Worm (Caenorhabditis elegans) whole organism, early embryonic: Measurements from ENCODE around the gene F49F1.17.
"Not testable (repeated sequence)": the region's sequence is repeated elsewhere in the genome, so short reads cannot be mapped to it uniquely, and the experiment has no call there.

ENCODE experiments used
- B0310.2 ChIP-seq: sonication (generic microtip); optimal IDR thresholded peaks from 2 replicates; lab custom pipeline; 2016; ENCODE audit warnings: mild to moderate bottlenecking, missing genetic modification characterization, missing compliant biosample characterization
- F13C5.2 ChIP-seq: sonication (generic microtip); optimal IDR thresholded peaks from 2 replicates; lab custom pipeline; 2017; ENCODE audit warnings: mild to moderate bottlenecking, missing genetic modification characterization, inconsistent platforms, missing compliant biosample characterization
- aly-1 ChIP-seq: sonication (generic microtip); optimal IDR thresholded peaks from 2 replicates; lab custom pipeline; 2016; ENCODE audit warnings: missing genetic modification characterization, missing compliant biosample characterization
- ama-1 ChIP-seq: fragments of 150-350 bp; optimal IDR thresholded peaks from 2 replicates; lab custom pipeline; 2014
- ceh-13 ChIP-seq: fragments of 200-800 bp; sonication (Bioruptor generic); optimal IDR thresholded peaks from 2 replicates; lab custom pipeline; 2018; ENCODE audit warnings: mild to moderate bottlenecking, missing genetic modification characterization, missing compliant biosample characterization
- ceh-36 ChIP-seq: sonication (generic microtip); optimal IDR thresholded peaks from 2 replicates; lab custom pipeline; 2016; ENCODE audit warnings: missing genetic modification characterization, inconsistent platforms, missing compliant biosample characterization
- ets-7 ChIP-seq: sonication (generic microtip); optimal IDR thresholded peaks from 2 replicates; lab custom pipeline; 2016; ENCODE audit warnings: missing genotype, missing genetic modification characterization, missing compliant biosample characterization
- flt-1 ChIP-seq: fragments of 200-800 bp; sonication (Bioruptor generic); IDR thresholded peaks from 2 replicates; pipeline ENCODE4 v1.3.6; 2022; ENCODE audit warnings: missing genetic modification characterization, missing compliant biosample characterization
- hmbx-1 ChIP-seq: sonication (generic microtip); optimal IDR thresholded peaks from 2 replicates; lab custom pipeline; 2016; ENCODE audit warnings: mild to moderate bottlenecking, missing genetic modification characterization, missing compliant biosample characterization
- hmg-4 ChIP-seq: fragments of 200-800 bp; sonication (Bioruptor generic); optimal IDR thresholded peaks from 2 replicates; lab custom pipeline; 2018; ENCODE audit warnings: mild to moderate bottlenecking, missing genetic modification characterization, missing compliant biosample characterization
- hnd-1 ChIP-seq: sonication (generic microtip); optimal IDR thresholded peaks from 2 replicates; lab custom pipeline; 2016; ENCODE audit warnings: missing genetic modification characterization, missing compliant biosample characterization
- pes-1 ChIP-seq: fragments of 200-800 bp; sonication (Bioruptor generic); IDR thresholded peaks from 2 replicates; pipeline ENCODE4 v1.3.6; 2022; ENCODE audit warnings: missing genetic modification reagents, missing genetic modification characterization, missing compliant biosample characterization
- scrt-1 ChIP-seq: fragments of 200-800 bp; sonication (Bioruptor generic); IDR thresholded peaks from 2 replicates; pipeline ENCODE4 v1.3.6; 2022; ENCODE audit warnings: missing genetic modification characterization, missing compliant biosample characterization
- sea-1 ChIP-seq: fragments of 200-800 bp; sonication (Bioruptor generic); conservative IDR thresholded peaks from 2 replicates; pipeline ENCODE4 v1.3.6; 2022; ENCODE audit warnings: missing genetic modification characterization, missing compliant biosample characterization
- tbx-11 ChIP-seq: fragments of 200-800 bp; sonication (Bioruptor generic); IDR thresholded peaks from 2 replicates; pipeline ENCODE4 v1.3.6; 2022; ENCODE audit warnings: missing genetic modification characterization, missing compliant biosample characterization
- tbx-37 ChIP-seq: fragments of 200-800 bp; sonication (Bioruptor generic); conservative IDR thresholded peaks from 2 replicates; pipeline ENCODE4 v1.3.6; 2022; ENCODE audit warnings: missing genetic modification reagents, missing genetic modification characterization, missing compliant biosample characterization
- tra-4 ChIP-seq: sonication (generic microtip); optimal IDR thresholded peaks from 2 replicates; lab custom pipeline; 2017; ENCODE audit warnings: missing genetic modification characterization, missing compliant biosample characterization

Gene F49F1.17

ce11 chrIV:4144784-4145183 is 9.1 kb upstream of the F49F1.17 start, which contains the start of gene R07C12.3:
R07C12.3 (plus strand) TSS chrIV:4145084.
- no peak for TF ChIP-seq ceh-13 (GFP tag; lab: Kevin White, UChicago)
- no peak for TF ChIP-seq scrt-1 (GFP tag; lab: Robert Waterston, UW)
- no peak for TF ChIP-seq F13C5.2
- TF ChIP-seq tbx-11 (GFP tag; lab: Robert Waterston, UW), result no peak
- TF ChIP-seq B0310.2 (tag; lab: Kevin White, UChicago), result no peak
- TF ChIP-seq sea-1, result no peak
- TF ChIP-seq tbx-37 (GFP tag; lab: Robert Waterston, UW), result no peak
- no peak for TF ChIP-seq ets-7 (tag; lab: Kevin White, UChicago)
- no peak for TF ChIP-seq ceh-36 (tag; lab: Kevin White, UChicago)
- TF ChIP-seq hmbx-1 (tag; lab: Kevin White, UChicago), result no peak
- TF ChIP-seq hmg-4 (GFP tag; lab: Kevin White, UChicago), result no peak
- no peak for TF ChIP-seq ama-1 (lab: Kevin White, UChicago)
- TF ChIP-seq aly-1 (tag; lab: Kevin White, UChicago), result no peak
- no peak for TF ChIP-seq hnd-1
- no peak for TF ChIP-seq flt-1 (GFP tag; lab: Robert Waterston, UW)
- TF ChIP-seq pes-1 (GFP tag; lab: Robert Waterston, UW), result no peak

ce11 chrIV:4142986-4143385 is 7.3 kb upstream of the F49F1.17 start, which contains the start of gene F49F1.12:
F49F1.12 (minus strand) TSS chrIV:4143086.
- not testable (repeated sequence) for TF ChIP-seq B0310.2 (tag; lab: Kevin White, UChicago); F13C5.2; pes-1 (GFP tag; lab: Robert Waterston, UW)

- no peak for TF ChIP-seq ceh-36 (tag; lab: Kevin White, UChicago)
- TF ChIP-seq F13C5.2, result no peak
These were observed 5.7 kb upstream of the F49F1.17 start, which contains the start of gene F49F1.11 for ce11 chrIV:4141311-4141710. F49F1.11 (minus strand) TSS chrIV:4141411.

- TF ChIP-seq tbx-11 (GFP tag; lab: Robert Waterston, UW) (no peak), hmbx-1 (tag; lab: Kevin White, UChicago) (no peak), ama-1 (lab: Kevin White, UChicago) (no peak), tbx-37 (GFP tag; lab: Robert Waterston, UW) (no peak), tra-4 (tag; lab: Kevin White, UChicago) (no peak)
These were observed 4.6 kb upstream of the F49F1.17 start, which contains the start of gene F49F1.18 for ce11 chrIV:4140265-4140664. F49F1.18 (minus strand) TSS chrIV:4140365.

- TF ChIP-seq hmbx-1 (tag; lab: Kevin White, UChicago) (no peak), tbx-37 (GFP tag; lab: Robert Waterston, UW) (no peak), sea-1 (no peak), hmg-4 (GFP tag; lab: Kevin White, UChicago) (no peak), tra-4 (tag; lab: Kevin White, UChicago) (no peak), ets-7 (tag; lab: Kevin White, UChicago) (no peak), pes-1 (GFP tag; lab: Robert Waterston, UW) (no peak), ama-1 (lab: Kevin White, UChicago) (no peak), F13C5.2 (no peak), ceh-13 (GFP tag; lab: Kevin White, UChicago) (no peak), ceh-36 (tag; lab: Kevin White, UChicago) (no peak), scrt-1 (GFP tag; lab: Robert Waterston, UW) (no peak), flt-1 (GFP tag; lab: Robert Waterston, UW) (no peak)
These were observed 3.4 kb upstream of the F49F1.17 start, which contains the start of gene F49F1.10 for ce11 chrIV:4139022-4139421. F49F1.10 (minus strand) TSS chrIV:4139122.

- no peak for TF ChIP-seq ets-7 (tag; lab: Kevin White, UChicago)
- TF ChIP-seq tbx-11 (GFP tag; lab: Robert Waterston, UW), result no peak
- no peak for TF ChIP-seq tbx-37 (GFP tag; lab: Robert Waterston, UW)
- TF ChIP-seq B0310.2 (tag; lab: Kevin White, UChicago), result no peak
- TF ChIP-seq ama-1 (lab: Kevin White, UChicago), result no peak
- TF ChIP-seq sea-1, result no peak
- no peak for TF ChIP-seq flt-1 (GFP tag; lab: Robert Waterston, UW)
- TF ChIP-seq ceh-13 (GFP tag; lab: Kevin White, UChicago), result no peak
- TF ChIP-seq pes-1 (GFP tag; lab: Robert Waterston, UW), result no peak
- no peak for TF ChIP-seq aly-1 (tag; lab: Kevin White, UChicago)
- TF ChIP-seq hnd-1, result no peak
- TF ChIP-seq scrt-1 (GFP tag; lab: Robert Waterston, UW), result no peak
- no peak for TF ChIP-seq hmg-4 (GFP tag; lab: Kevin White, UChicago)
- no peak for TF ChIP-seq hmbx-1 (tag; lab: Kevin White, UChicago)
These were observed 1.8 kb upstream of the F49F1.17 start, which contains the start of gene F49F1.9 for ce11 chrIV:4137472-4137871. F49F1.9 (minus strand) TSS chrIV:4137572.

- not testable (repeated sequence) for TF ChIP-seq ceh-36 (tag; lab: Kevin White, UChicago); tbx-37 (GFP tag; lab: Robert Waterston, UW); flt-1 (GFP tag; lab: Robert Waterston, UW)
These were observed 10.0 kb downstream of the F49F1.17 start, which contains the start of gene F49F1.7 for ce11 chrIV:4125657-4126056. F49F1.7 (minus strand) TSS chrIV:4125757.

ce11 chrIV:4123083-4123482 is 12.6 kb downstream of the F49F1.17 start, which contains the start of gene mul-1:
mul-1 (minus strand) TSS chrIV:4123166.
- TF ChIP-seq pes-1 (GFP tag; lab: Robert Waterston, UW) (no peak), scrt-1 (GFP tag; lab: Robert Waterston, UW) (no peak), F13C5.2 (no peak), hmg-4 (GFP tag; lab: Kevin White, UChicago) (no peak), hmbx-1 (tag; lab: Kevin White, UChicago) (no peak), flt-1 (GFP tag; lab: Robert Waterston, UW) (no peak), hnd-1 (no peak), ama-1 (lab: Kevin White, UChicago) (no peak), tra-4 (tag; lab: Kevin White, UChicago) (no peak), tbx-11 (GFP tag; lab: Robert Waterston, UW) (no peak), ets-7 (tag; lab: Kevin White, UChicago) (no peak), B0310.2 (tag; lab: Kevin White, UChicago) (no peak), ceh-13 (GFP tag; lab: Kevin White, UChicago) (no peak), aly-1 (tag; lab: Kevin White, UChicago) (no peak), ceh-36 (tag; lab: Kevin White, UChicago) (no peak), sea-1 (no peak), tbx-37 (GFP tag; lab: Robert Waterston, UW) (no peak)
